Fruit fly (Drosophila melanogaster): Measurements from ENCODE around the gene CG13064.

CG13064 gene

DNA sequence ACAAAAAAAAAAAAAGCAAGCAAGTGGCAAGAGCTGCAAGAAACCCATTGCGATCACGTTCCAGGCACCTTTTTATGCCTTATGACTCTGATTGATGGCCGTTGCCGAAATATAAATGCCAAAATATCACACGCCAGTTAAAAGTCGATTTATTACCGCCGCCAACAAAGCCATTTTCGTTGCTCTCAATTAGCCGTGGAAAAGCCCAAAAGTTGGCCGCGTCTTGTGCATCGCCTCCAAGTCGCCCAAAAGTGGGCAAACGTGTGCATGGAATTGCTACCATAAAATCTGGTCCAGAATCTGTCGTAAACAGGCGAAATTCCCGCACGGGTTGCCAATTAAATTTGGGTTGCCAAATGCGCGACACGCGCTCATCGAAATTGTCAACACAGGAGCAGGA, 11.5 kb downstream of the CG13064 start:
- TF ChIP-seq Dfd (GFP tag; optimal IDR thresholded peaks at IDR 0.05) (no peak), Hnf4 (GFP tag; optimal IDR thresholded peaks at IDR 0.05) (no peak), Hr78 (GFP tag; optimal IDR thresholded peaks at IDR 0.05) (no peak), Myc (optimal IDR thresholded peaks at IDR 0.05) (peak; percentile 76), brk (GFP tag; optimal IDR thresholded peaks at IDR 0.05) (no peak), N (GFP tag; optimal IDR thresholded peaks at IDR 0.05) (peak; percentile 32), GATAd (GFP tag; optimal IDR thresholded peaks at IDR 0.05) (no peak), Vsx2 (GFP tag; optimal IDR thresholded peaks at IDR 0.05; ENCODE audit: partially characterized antibody) (peak; percentile 88), CrebA (GFP tag; optimal IDR thresholded peaks at IDR 0.05; ENCODE audit: borderline replicate concordance) (no peak), woc (GFP tag; optimal IDR thresholded peaks at IDR 0.05) (no peak), lola (GFP tag; optimal IDR thresholded peaks at IDR 0.05) (peak; percentile 51)

dm6 chr3L:16295447-16295846, 15.2 kb downstream of the CG13064 start, which contains the start of gene CG4962:
CG4962 (minus strand) TSS chr3L:16295547.
- TF ChIP-seq woc (GFP tag; optimal IDR thresholded peaks at IDR 0.05) (no peak), dl (GFP tag; optimal IDR thresholded peaks at IDR 0.05; ENCODE audit: insufficient read depth in 1 of 2, partially characterized antibody in 2 of 2) (no peak), GATAd (GFP tag; optimal IDR thresholded peaks at IDR 0.05) (no peak), HLH106 (tag; optimal IDR thresholded peaks at IDR 0.05) (no peak), h (GFP tag; optimal IDR thresholded peaks at IDR 0.05) (no peak), sage (GFP tag; optimal IDR thresholded peaks at IDR 0.05) (no peak), Rel (GFP tag; optimal IDR thresholded peaks at IDR 0.05) (no peak), Rel (tag; optimal IDR thresholded peaks at IDR 0.05) (no peak), Mio (GFP tag; optimal IDR thresholded peaks at IDR 0.05) (no peak), Vsx2 (GFP tag; optimal IDR thresholded peaks at IDR 0.05; ENCODE audit: partially characterized antibody) (no peak), Myc (optimal IDR thresholded peaks at IDR 0.05) (no peak), usp (GFP tag; optimal IDR thresholded peaks at IDR 0.05) (no peak), Dif (GFP tag; optimal IDR thresholded peaks at IDR 0.05; ENCODE audit: partially characterized antibody) (no peak), Jra (GFP tag; optimal IDR thresholded peaks at IDR 0.05) (no peak), OdsH (GFP tag; optimal IDR thresholded peaks at IDR 0.05) (no peak), dsf (GFP tag; optimal IDR thresholded peaks at IDR 0.05; ENCODE audit: borderline replicate concordance) (no peak), fru (GFP tag; optimal IDR thresholded peaks at IDR 0.05) (no peak), N (GFP tag; optimal IDR thresholded peaks at IDR 0.05) (no peak), Abd-B (GFP tag; optimal IDR thresholded peaks at IDR 0.05) (no peak)

- TF ChIP-seq Abd-B (GFP tag; optimal IDR thresholded peaks at IDR 0.05), result no peak
- TF ChIP-seq woc (GFP tag; optimal IDR thresholded peaks at IDR 0.05), result no peak
- no peak for TF ChIP-seq dmrt93B (GFP tag; optimal IDR thresholded peaks at IDR 0.05)
- TF ChIP-seq sage (GFP tag; optimal IDR thresholded peaks at IDR 0.05), result no peak
- no peak for TF ChIP-seq Rel (GFP tag; optimal IDR thresholded peaks at IDR 0.05)
- no peak for TF ChIP-seq Rel (tag; optimal IDR thresholded peaks at IDR 0.05)
- no peak for TF ChIP-seq Hr83 (GFP tag; optimal IDR thresholded peaks at IDR 0.05; ENCODE audit: poor library complexity, severe bottlenecking)
- no peak for TF ChIP-seq Dfd (GFP tag; optimal IDR thresholded peaks at IDR 0.05)
- no peak for TF ChIP-seq rgr (GFP tag; optimal IDR thresholded peaks at IDR 0.05)
- TF ChIP-seq dsf (GFP tag; optimal IDR thresholded peaks at IDR 0.05; ENCODE audit: borderline replicate concordance), result no peak
- no peak for TF ChIP-seq Dif (GFP tag; optimal IDR thresholded peaks at IDR 0.05; ENCODE audit: partially characterized antibody)
- no peak for TF ChIP-seq Vsx2 (GFP tag; optimal IDR thresholded peaks at IDR 0.05; ENCODE audit: partially characterized antibody)
- no peak for TF ChIP-seq Mio (GFP tag; optimal IDR thresholded peaks at IDR 0.05)
- TF ChIP-seq CG9705 (GFP tag; optimal IDR thresholded peaks at IDR 0.05), result no peak
- TF ChIP-seq CrebA (GFP tag; optimal IDR thresholded peaks at IDR 0.05; ENCODE audit: borderline replicate concordance), result no peak
- TF ChIP-seq pan (optimal IDR thresholded peaks at IDR 0.05), result no peak
- TF ChIP-seq sv (GFP tag; optimal IDR thresholded peaks at IDR 0.05), result no peak
- TF ChIP-seq dl (GFP tag; optimal IDR thresholded peaks at IDR 0.05; ENCODE audit: insufficient read depth in 1 of 2, partially characterized antibody in 2 of 2), result no peak
- no peak for TF ChIP-seq usp (GFP tag; optimal IDR thresholded peaks at IDR 0.05)
- no peak for TF ChIP-seq h (GFP tag; optimal IDR thresholded peaks at IDR 0.05)
- TF ChIP-seq GATAd (GFP tag; optimal IDR thresholded peaks at IDR 0.05), result no peak
These were observed 20.9 kb downstream of the CG13064 start, which contains the start of gene CG4982 for dm6 chr3L:16301153-16301552. CG4982 (plus strand) TSS chr3L:16301453.

DNA sequence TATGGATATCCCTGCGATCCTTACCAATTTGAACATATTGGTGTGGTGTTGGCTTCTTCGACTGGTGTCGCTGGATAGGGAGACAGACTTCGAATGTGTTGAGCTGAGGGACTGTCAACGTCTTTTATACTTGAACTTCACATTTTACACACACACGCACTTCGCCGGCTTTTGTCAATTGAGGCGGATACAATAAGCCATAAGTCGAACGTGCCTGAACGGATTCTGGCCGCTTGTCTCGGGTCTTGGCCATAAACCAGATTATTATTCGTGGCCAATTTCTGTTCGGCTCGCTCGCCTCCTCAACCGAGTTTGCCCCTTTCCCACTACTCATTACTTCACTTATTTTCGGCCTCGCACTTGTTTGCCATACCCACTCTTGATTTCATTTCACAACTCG, 22.9 kb downstream of the CG13064 start, which contains the start of gene CG13044:
CG13044 (minus strand) TSS at position 101 of the 400 bp plus-strand sequence.
- TF ChIP-seq CG9705 (GFP tag; optimal IDR thresholded peaks at IDR 0.05) (no peak), h (GFP tag; optimal IDR thresholded peaks at IDR 0.05) (no peak), dl (GFP tag; optimal IDR thresholded peaks at IDR 0.05; ENCODE audit: insufficient read depth in 1 of 2, partially characterized antibody in 2 of 2) (no peak)

- no peak for TF ChIP-seq Jra (GFP tag; optimal IDR thresholded peaks at IDR 0.05)
- no peak for TF ChIP-seq sv (GFP tag; optimal IDR thresholded peaks at IDR 0.05)
These were observed 23.8 kb downstream of the CG13064 start, which contains the start of gene CG43249 for dm6 chr3L:16303982-16304381. CG43249 (plus strand) TSS chr3L:16304282.

Data from whole organism, wandering third instar larva.